Fruit fly (Drosophila melanogaster) whole organism, embryonic: ENCODE measurements around the gene ple.

Experiments
- CG11560 ChIP-seq: fragments of 200-800 bp; sonication (Bioruptor generic); IDR thresholded peaks from 3 replicates; pipeline ENCODE4 v1.3.6; 2022; ENCODE audit warnings: missing biosample characterization, missing genetic modification characterization
- CG12659 ChIP-seq: fragments of 200-800 bp; sonication (Bioruptor generic); optimal IDR thresholded peaks from 3 replicates; lab custom pipeline; 2017; ENCODE audit warnings: mild to moderate bottlenecking, missing biosample characterization, missing genetic modification reagents, missing genetic modification characterization
- CG13296 ChIP-seq: fragments of 200-800 bp; sonication (Bioruptor generic); optimal IDR thresholded peaks from 3 replicates; lab custom pipeline; 2018; ENCODE audit warnings: missing biosample characterization, mild to moderate bottlenecking, missing genetic modification characterization
- Nf-YB ChIP-seq: fragments of 200-800 bp; sonication (Bioruptor generic); optimal IDR thresholded peaks from 3 replicates; lab custom pipeline; 2019; ENCODE audit warnings: missing biosample characterization, mild to moderate bottlenecking, missing genetic modification characterization, moderate library complexity
- bowl ChIP-seq: fragments of 200-800 bp; sonication (Bioruptor generic); IDR thresholded peaks from 2 replicates; pipeline ENCODE4 v1.3.6; 2022; ENCODE audit warnings: missing biosample characterization, missing genetic modification characterization
- ems ChIP-seq: fragments of 200-800 bp; sonication (Bioruptor generic); optimal IDR thresholded peaks from 3 replicates; lab custom pipeline; 2016; ENCODE audit warnings: missing biosample characterization, missing genetic modification characterization
- org-1 ChIP-seq: fragments of 200-800 bp; sonication (Bioruptor generic); optimal IDR thresholded peaks from 2 replicates; lab custom pipeline; 2017; ENCODE audit warnings: missing biosample characterization, missing genetic modification characterization
- peb ChIP-seq: fragments of 200-800 bp; sonication (Bioruptor generic); IDR thresholded peaks from 2 replicates; pipeline ENCODE4 v1.3.6; 2022; ENCODE audit warnings: missing biosample characterization, missing genetic modification characterization
- trem ChIP-seq: fragments of 200-800 bp; optimal IDR thresholded peaks from 3 replicates; lab custom pipeline; 2019; ENCODE audit warnings: missing biosample characterization, mild to moderate bottlenecking, missing genetic modification characterization, moderate library complexity

- no peak for TF ChIP-seq peb (GFP tag; lab: Robert Waterston, UW)
- TF ChIP-seq bowl (GFP tag; lab: Robert Waterston, UW), result no peak
- no peak for TF ChIP-seq ems
- TF ChIP-seq trem, result no peak
- no peak for TF ChIP-seq CG12659
- TF ChIP-seq org-1 (GFP tag; lab: Kevin White, UChicago), result no peak
- TF ChIP-seq CG11560, result no peak
- TF ChIP-seq CG13296 (GFP tag; lab: Kevin White, UChicago), result no peak
- TF ChIP-seq Nf-YB (GFP tag; lab: Kevin White, UChicago), result no peak
Observed at dm6 chr3L:6763146-6763545, 43.8 kb upstream of the ple start, which contains the start of gene Rsph3.
